Worm (Caenorhabditis elegans) whole organism, young adult: ENCODE results near the gene C56A3.8.

Experiments
- B0019.2 ChIP-seq: fragments of 200-800 bp; sonication (Bioruptor generic); conservative IDR thresholded peaks from 2 replicates; pipeline ENCODE4 v1.3.6; 2022; ENCODE audit warnings: missing genetic modification reagents, missing genetic modification characterization, missing compliant biosample characterization
- C17E4.6 ChIP-seq: fragments of 200-800 bp; sonication (Bioruptor generic); IDR thresholded peaks from 2 replicates; pipeline ENCODE4 v1.3.6; 2022; ENCODE audit warnings: missing genetic modification reagents, missing genetic modification characterization, missing compliant biosample characterization
- F10E7.11 ChIP-seq: sonication (generic microtip); optimal IDR thresholded peaks from 2 replicates; lab custom pipeline; 2017; ENCODE audit warnings: mild to moderate bottlenecking, missing genetic modification characterization, moderate library complexity, missing compliant biosample characterization
- F52B5.7 ChIP-seq: sonication (generic microtip); optimal IDR thresholded peaks from 2 replicates; lab custom pipeline; 2016; ENCODE audit warnings: mild to moderate bottlenecking, missing genetic modification characterization, missing compliant biosample characterization
- F55B11.4 ChIP-seq: sonication (generic microtip); optimal IDR thresholded peaks from 2 replicates; lab custom pipeline; 2016; ENCODE audit warnings: missing compliant biosample characterization, missing genetic modification characterization, borderline replicate concordance; ENCODE audit not compliant: insufficient read depth
- K12H6.12 ChIP-seq: fragments of 200-800 bp; sonication (Bioruptor generic); optimal IDR thresholded peaks from 2 replicates; lab custom pipeline; 2018; ENCODE audit warnings: mild to moderate bottlenecking, missing genetic modification characterization, missing compliant biosample characterization
- T07F8.4 ChIP-seq: sonication (generic microtip); optimal IDR thresholded peaks from 2 replicates; lab custom pipeline; 2016; ENCODE audit warnings: mild to moderate bottlenecking, missing genetic modification characterization, moderate library complexity, missing compliant biosample characterization
- Y53F4B.3 ChIP-seq: fragments of 200-800 bp; sonication (Bioruptor generic); IDR thresholded peaks from 2 replicates; pipeline ENCODE4 v1.3.6; 2022; ENCODE audit warnings: missing genetic modification reagents, missing genetic modification characterization, missing compliant biosample characterization
- Y67H2A.10 ChIP-seq: fragments of 200-800 bp; sonication (Bioruptor generic); conservative IDR thresholded peaks from 2 replicates; pipeline ENCODE4 v1.3.6; 2022; ENCODE audit warnings: missing genetic modification reagents, missing genetic modification characterization, missing compliant biosample characterization
- Y79H2A.3 ChIP-seq: fragments of 200-800 bp; sonication (Bioruptor generic); conservative IDR thresholded peaks from 2 replicates; pipeline ENCODE4 v1.3.6; 2022; ENCODE audit warnings: missing genetic modification reagents, missing genetic modification characterization, missing compliant biosample characterization
- aptf-3 ChIP-seq: fragments of 200-800 bp; sonication (Bioruptor generic); IDR thresholded peaks from 2 replicates; pipeline ENCODE4 v1.3.6; 2022; ENCODE audit warnings: missing genetic modification characterization, missing compliant biosample characterization
- atf-7 ChIP-seq: sonication (generic microtip); optimal IDR thresholded peaks from 2 replicates; lab custom pipeline; 2017; ENCODE audit warnings: mild to moderate bottlenecking, missing genetic modification characterization, missing compliant biosample characterization
- attf-3 ChIP-seq: fragments of 200-800 bp; sonication (Bioruptor generic); conservative IDR thresholded peaks from 2 replicates; pipeline ENCODE4 v1.3.6; 2022; ENCODE audit warnings: missing genetic modification reagents, missing genetic modification characterization, missing compliant biosample characterization
- ccch-3 ChIP-seq: fragments of 200-800 bp; sonication (Bioruptor generic); optimal IDR thresholded peaks from 2 replicates; lab custom pipeline; 2018; ENCODE audit warnings: mild to moderate bottlenecking, missing genetic modification characterization, missing compliant biosample characterization
- cebp-1 ChIP-seq, 2 experiments: fragments of 200-800 bp in 1 of 2; sonication (Bioruptor generic) in 1 of 2; sonication (generic microtip) in 1 of 2; IDR thresholded peaks in 1 of 2; optimal IDR thresholded peaks in 1 of 2; 2 replicates each; pipeline versions ENCODE4 v1.3.6 to Lab custom; 2017 to 2022; ENCODE audit warnings: missing compliant biosample characterization in 2 of 2, missing genetic modification characterization in 2 of 2, mild to moderate bottlenecking in 1 of 2, missing genetic modification reagents in 1 of 2, moderate library complexity in 1 of 2
- ceh-27 ChIP-seq: fragments of 200-800 bp; sonication (Bioruptor generic); optimal IDR thresholded peaks from 2 replicates; lab custom pipeline; 2018; ENCODE audit warnings: mild to moderate bottlenecking, missing genetic modification characterization, moderate library complexity, missing compliant biosample characterization
- egrh-3 ChIP-seq: fragments of 200-800 bp; sonication (Bioruptor generic); IDR thresholded peaks from 2 replicates; pipeline ENCODE4 v1.3.6; 2022; ENCODE audit warnings: missing genetic modification reagents, missing genetic modification characterization, missing compliant biosample characterization
- him-1 ChIP-seq: sonication (generic microtip); optimal IDR thresholded peaks from 2 replicates; lab custom pipeline; 2016; ENCODE audit warnings: missing genotype, missing genetic modification reagents, missing genetic modification characterization, missing compliant biosample characterization
- hmg-1.2 ChIP-seq: fragments of 200-800 bp; sonication (Bioruptor generic); IDR thresholded peaks from 2 replicates; pipeline ENCODE4 v1.3.6; 2022; ENCODE audit warnings: missing genetic modification reagents, missing genetic modification characterization, missing compliant biosample characterization
- madf-10 ChIP-seq: sonication (generic microtip); optimal IDR thresholded peaks from 2 replicates; lab custom pipeline; 2016; ENCODE audit warnings: mild to moderate bottlenecking, missing genetic modification characterization, missing compliant biosample characterization
- madf-3 ChIP-seq: fragments of 200-800 bp; sonication (Bioruptor generic); IDR thresholded peaks from 2 replicates; pipeline ENCODE4 v1.3.6; 2022; ENCODE audit warnings: missing genetic modification reagents, missing genetic modification characterization, missing compliant biosample characterization
- madf-6 ChIP-seq: fragments of 200-800 bp; sonication (Bioruptor generic); IDR thresholded peaks from 2 replicates; pipeline ENCODE4 v1.3.6; 2022; ENCODE audit warnings: missing genetic modification reagents, missing genetic modification characterization, missing compliant biosample characterization
- mel-28 ChIP-seq: sonication (generic microtip); optimal IDR thresholded peaks from 2 replicates; lab custom pipeline; 2016; ENCODE audit warnings: borderline replicate concordance, mild to moderate bottlenecking, missing genetic modification characterization, missing compliant biosample characterization
- nfya-1 ChIP-seq: sonication (generic microtip); optimal IDR thresholded peaks from 2 replicates; lab custom pipeline; 2017; ENCODE audit warnings: antibody characterized with exemption, missing compliant biosample characterization, missing genetic modification characterization, borderline replicate concordance; ENCODE audit not compliant: insufficient read depth
- nfyb-1 ChIP-seq: fragments of 200-800 bp; sonication (Bioruptor generic); IDR thresholded peaks from 2 replicates; pipeline ENCODE4 v1.3.6; 2022; ENCODE audit warnings: missing genetic modification reagents, missing genetic modification characterization, missing compliant biosample characterization
- nhr-120 ChIP-seq: fragments of 200-800 bp; sonication (Bioruptor generic); IDR thresholded peaks from 2 replicates; pipeline ENCODE4 v1.3.6; 2022; ENCODE audit warnings: missing genetic modification characterization, missing compliant biosample characterization
- nhr-27 ChIP-seq: fragments of 200-800 bp; sonication (Bioruptor generic); optimal IDR thresholded peaks from 2 replicates; lab custom pipeline; 2018; ENCODE audit warnings: mild to moderate bottlenecking, missing genetic modification characterization, moderate library complexity, missing compliant biosample characterization
- nhr-80 ChIP-seq: sonication (generic microtip); optimal IDR thresholded peaks from 2 replicates; lab custom pipeline; 2016; ENCODE audit warnings: missing genetic modification characterization, missing compliant biosample characterization
- nhr-90 ChIP-seq: sonication (generic microtip); optimal IDR thresholded peaks from 2 replicates; lab custom pipeline; 2016; ENCODE audit warnings: missing genotype, mild to moderate bottlenecking, missing genetic modification characterization, missing compliant biosample characterization
- pbrm-1 ChIP-seq: fragments of 200-800 bp; sonication (Bioruptor generic); IDR thresholded peaks from 2 replicates; pipeline ENCODE4 v1.3.6; 2022; ENCODE audit warnings: missing genetic modification reagents, missing genetic modification characterization, missing compliant biosample characterization
- rpc-1 ChIP-seq, 2 experiments: fragments of 150-350 bp in 1 of 2; sonication (generic microtip) in 1 of 2; optimal IDR thresholded peaks; 2 replicates each; lab custom pipeline; 2014 to 2018; ENCODE audit warnings: missing biosample characterization in 1 of 2, missing genetic modification characterization in 1 of 2, missing genetic modification reagents in 1 of 2, missing genotype in 1 of 2
- sdz-38 ChIP-seq: sonication (generic microtip); optimal IDR thresholded peaks from 2 replicates; lab custom pipeline; 2016; ENCODE audit warnings: missing genotype, missing genetic modification characterization, missing compliant biosample characterization
- snpc-4 ChIP-seq, 5 experiments: fragments of 150-350 bp in 1 of 5; sonication (generic microtip) in 4 of 5; optimal IDR thresholded peaks; 2 replicates each; lab custom pipeline; 2014 to 2018; ENCODE audit warnings: missing genetic modification characterization in 5 of 5, missing biosample characterization in 3 of 5, antibody characterized with exemption in 2 of 5, mild to moderate bottlenecking in 2 of 5, missing compliant biosample characterization in 2 of 5, missing genotype in 2 of 5, moderate library complexity in 2 of 5, missing genetic modification reagents in 1 of 5
- somi-1 ChIP-seq: fragments of 200-800 bp; sonication (Bioruptor generic); optimal IDR thresholded peaks from 2 replicates; lab custom pipeline; 2018; ENCODE audit warnings: mild to moderate bottlenecking, missing genetic modification characterization, missing compliant biosample characterization
- tbp1 ChIP-seq: fragments of 200-800 bp; sonication (Bioruptor generic); optimal IDR thresholded peaks from 2 replicates; lab custom pipeline; 2018; ENCODE audit warnings: mild to moderate bottlenecking, missing genetic modification characterization, missing compliant biosample characterization
- tbx-9 ChIP-seq: sonication (generic microtip); optimal IDR thresholded peaks from 2 replicates; lab custom pipeline; 2016; ENCODE audit warnings: borderline replicate concordance, missing genetic modification characterization, inconsistent platforms, missing compliant biosample characterization
- xnd-1 ChIP-seq: sonication (generic microtip); optimal IDR thresholded peaks from 2 replicates; lab custom pipeline; 2016; ENCODE audit warnings: missing genotype, missing genetic modification reagents, missing genetic modification characterization, missing compliant biosample characterization
- zim-3 ChIP-seq: sonication (generic microtip); optimal IDR thresholded peaks from 2 replicates; lab custom pipeline; 2017; ENCODE audit warnings: mild to moderate bottlenecking, missing genetic modification characterization, moderate library complexity, missing compliant biosample characterization
- ztf-18 ChIP-seq: sonication (generic microtip); optimal IDR thresholded peaks from 2 replicates; lab custom pipeline; 2016; ENCODE audit warnings: missing genotype, mild to moderate bottlenecking, missing genetic modification characterization, missing compliant biosample characterization
- ztf-25 ChIP-seq: fragments of 200-800 bp; sonication (Bioruptor generic); IDR thresholded peaks from 2 replicates; pipeline ENCODE4 v1.3.6; 2022; ENCODE audit warnings: missing genetic modification reagents, missing genetic modification characterization, missing compliant biosample characterization

Gene C56A3.8

DNA sequence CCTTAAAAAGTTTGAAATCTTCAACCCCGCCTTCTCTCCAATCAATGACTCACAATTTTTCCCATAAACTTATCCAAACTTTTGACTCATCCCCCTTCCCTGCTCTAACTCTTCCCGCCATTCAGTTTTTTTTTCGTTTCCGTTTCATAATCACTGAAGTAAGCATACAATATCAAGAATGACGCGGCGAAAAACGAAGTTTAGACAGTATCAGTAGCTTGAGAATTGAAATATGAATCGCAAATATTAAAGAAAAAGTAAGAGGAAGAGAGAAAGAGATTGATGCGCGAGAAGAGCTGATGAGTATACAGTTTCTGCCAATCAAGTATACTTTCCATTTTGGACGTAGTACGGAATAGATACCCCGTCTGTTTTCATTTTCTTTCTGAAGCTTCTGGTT lies 17.4 kb downstream of the C56A3.8 start:
- no peak for TF ChIP-seq pbrm-1 (GFP tag; lab: Robert Waterston, UW)
- TF ChIP-seq nhr-80 (tag; lab: Kevin White, UChicago): peak; percentile 75
- TF ChIP-seq ztf-25 (GFP tag; lab: Robert Waterston, UW): no peak
- TF ChIP-seq madf-6: no peak
- TF ChIP-seq Y79H2A.3 (GFP tag; lab: Robert Waterston, UW): no peak
- TF ChIP-seq nhr-27 (tag; lab: Kevin White, UChicago): no peak
- TF ChIP-seq, all 124 proteins: peak for 1

DNA sequence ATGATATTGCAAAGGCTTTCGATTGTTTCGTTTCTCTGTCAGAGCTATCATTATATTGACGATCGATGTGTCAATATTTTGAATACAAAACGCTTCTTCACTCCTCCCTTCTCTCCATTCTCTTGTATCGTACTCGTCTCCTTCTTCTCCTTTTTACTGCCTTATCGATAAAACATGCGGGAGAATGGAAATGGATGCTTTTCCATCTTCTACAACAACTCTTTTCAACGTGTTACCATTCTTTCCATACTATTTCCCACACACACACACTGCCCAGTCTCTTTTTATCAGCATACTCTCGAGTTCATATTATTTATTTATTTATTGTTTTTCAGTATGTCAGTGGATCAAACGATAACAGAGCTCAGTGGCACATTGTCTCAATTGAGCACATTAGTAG lies 18.6 kb downstream of the C56A3.8 start, which contains the start of gene C50B8.6:
Gene C50B8.6, plus strand, starts transcription at position 336 of the 400 bp plus-strand sequence.
- TF ChIP-seq nhr-80 (tag; lab: Kevin White, UChicago) (peak; percentile 82), madf-3 (GFP tag; lab: Robert Waterston, UW) (no peak)

DNA sequence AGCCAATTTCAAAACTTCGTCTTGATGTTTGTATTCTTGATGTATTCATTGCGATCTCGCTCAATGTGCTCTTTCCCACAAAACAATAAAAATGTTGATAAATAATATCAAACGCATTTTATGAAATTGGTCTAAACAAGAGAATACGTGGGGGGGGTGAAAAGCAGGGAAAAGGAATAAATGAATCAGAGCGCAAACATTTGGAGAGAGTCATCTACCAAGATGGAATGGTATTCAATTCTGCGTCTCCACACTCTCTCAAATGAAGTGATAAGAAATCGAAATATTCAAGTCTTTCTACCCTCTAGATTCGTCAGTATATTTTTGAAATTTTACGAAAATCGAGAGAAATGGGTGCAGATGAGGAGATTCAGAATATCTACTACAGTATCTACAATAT lies 20.6 kb downstream of the C56A3.8 start, which contains the start of gene C50B8.5:
Gene C50B8.5, plus strand, starts transcription at position 273 of the 400 bp plus-strand sequence.
- TF ChIP-seq ccch-3 (GFP tag; lab: Kevin White, UChicago) (no peak), nfya-1 (tag; lab: Kevin White, UChicago) (no peak), C17E4.6 (GFP tag; lab: Robert Waterston, UW) (no peak), cebp-1 (GFP tag; IDR thresholded peaks at IDR 0.05; lab: Robert Waterston, UW) (no peak), cebp-1 (tag; optimal IDR thresholded peaks at IDR 0.05; lab: Kevin White, UChicago) (no peak), ceh-27 (GFP tag; lab: Kevin White, UChicago) (no peak), nhr-80 (tag; lab: Kevin White, UChicago) (peak; percentile 46), Y53F4B.3 (GFP tag; lab: Robert Waterston, UW) (no peak)

ce11 chrV:13584484-13584883 lies 24.4 kb downstream of the C56A3.8 start, which contains the start of gene F53F4.1:
F53F4.1 (plus strand) TSS chrV:13584784.
- TF ChIP-seq nhr-120 (GFP tag; lab: Robert Waterston, UW) (no peak), tbx-9 (tag; lab: Kevin White, UChicago) (no peak), C17E4.6 (GFP tag; lab: Robert Waterston, UW) (no peak), F55B11.4 (tag; lab: Kevin White, UChicago) (no peak), atf-7 (tag; lab: Kevin White, UChicago) (no peak), him-1 (tag; lab: Kevin White, UChicago) (no peak), F52B5.7 (no peak), pbrm-1 (GFP tag; lab: Robert Waterston, UW) (no peak), mel-28 (tag; lab: Kevin White, UChicago) (no peak), attf-3 (GFP tag; lab: Robert Waterston, UW) (no peak), K12H6.12 (no peak), tbp1 (GFP tag; lab: Kevin White, UChicago) (no peak), nhr-90 (tag; lab: Kevin White, UChicago) (no peak), sdz-38 (tag; lab: Kevin White, UChicago) (no peak), F10E7.11 (tag; lab: Kevin White, UChicago) (no peak), aptf-3 (GFP tag; lab: Robert Waterston, UW) (no peak), xnd-1 (tag; lab: Kevin White, UChicago) (no peak), madf-10 (tag; lab: Kevin White, UChicago) (no peak), hmg-1.2 (no peak)

DNA sequence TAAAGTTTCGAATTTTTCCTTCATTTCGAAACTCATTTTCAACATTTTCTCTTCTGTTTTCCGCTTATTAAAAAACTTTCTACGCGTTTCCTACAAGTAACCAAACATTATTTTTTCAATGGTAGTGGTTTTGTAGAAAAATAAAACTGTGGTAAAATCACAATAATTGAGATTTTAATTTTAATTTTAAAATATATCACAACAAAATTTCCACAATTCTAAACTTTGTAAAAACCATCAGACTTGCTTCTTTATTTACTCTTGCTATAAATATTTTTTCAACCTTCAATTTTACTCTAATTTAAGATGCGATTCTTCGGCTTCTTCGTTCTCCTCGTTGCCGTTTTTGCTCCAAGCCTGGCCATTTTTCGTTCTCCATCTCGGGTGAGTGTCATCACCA lies 27.8 kb downstream of the C56A3.8 start, which contains the start of gene F53F4.17:
Gene F53F4.17, plus strand, starts transcription at position 301 of the 400 bp plus-strand sequence.
- no peak for TF ChIP-seq B0019.2 (GFP tag; lab: Robert Waterston, UW)
- no peak for TF ChIP-seq zim-3 (tag; lab: Kevin White, UChicago)
- TF ChIP-seq ztf-18 (tag; lab: Kevin White, UChicago): no peak
- no peak for TF ChIP-seq nfyb-1 (GFP tag; lab: Robert Waterston, UW)
- TF ChIP-seq snpc-4 (GFP tag; optimal IDR thresholded peaks at IDR 0.05; lab: Kevin White, UChicago): no peak
- no peak for TF ChIP-seq snpc-4 (tag; optimal IDR thresholded peaks at IDR 0.05; lab: Kevin White, UChicago)
- TF ChIP-seq madf-6: no peak
- TF ChIP-seq somi-1 (GFP tag; lab: Kevin White, UChicago): no peak
- TF ChIP-seq Y67H2A.10 (GFP tag; lab: Robert Waterston, UW): no peak
- TF ChIP-seq F55B11.4 (tag; lab: Kevin White, UChicago): no peak
- no peak for TF ChIP-seq C17E4.6 (GFP tag; lab: Robert Waterston, UW)
- TF ChIP-seq rpc-1 (optimal IDR thresholded peaks at IDR 0.05; lab: Kevin White, UChicago): no peak
- no peak for TF ChIP-seq rpc-1 (tag; optimal IDR thresholded peaks at IDR 0.05; lab: Kevin White, UChicago)
- TF ChIP-seq egrh-3 (GFP tag; lab: Robert Waterston, UW): no peak
- TF ChIP-seq T07F8.4: no peak
